Worm (Caenorhabditis elegans) whole organism, late embryonic: ENCODE data around the gene C26B9.2.

ENCODE experiments used
- C08G9.2 ChIP-seq: sonication (generic microtip); optimal IDR thresholded peaks from 2 replicates; lab custom pipeline; 2016; ENCODE audit warnings: mild to moderate bottlenecking, missing genetic modification characterization, moderate library complexity, missing compliant biosample characterization
- F13H6.1 ChIP-seq: sonication (generic microtip); optimal IDR thresholded peaks from 2 replicates; lab custom pipeline; 2016; ENCODE audit warnings: missing genetic modification characterization, missing compliant biosample characterization
- K02D7.2 ChIP-seq: sonication (generic microtip); optimal IDR thresholded peaks from 2 replicates; lab custom pipeline; 2017; ENCODE audit warnings: mild to moderate bottlenecking, missing genetic modification characterization, missing compliant biosample characterization
- K09A11.1 ChIP-seq: sonication (generic microtip); optimal IDR thresholded peaks from 2 replicates; lab custom pipeline; 2017; ENCODE audit warnings: antibody characterized with exemption, mild to moderate bottlenecking, missing genetic modification characterization, missing compliant biosample characterization; ENCODE audit not compliant: insufficient read depth
- T23F11.4 ChIP-seq: fragments of 200-800 bp; sonication (Bioruptor generic); optimal IDR thresholded peaks from 2 replicates; lab custom pipeline; 2018; ENCODE audit warnings: mild to moderate bottlenecking, missing genetic modification characterization, missing compliant biosample characterization
- Y22D7AL.16 ChIP-seq: sonication (generic microtip); optimal IDR thresholded peaks from 2 replicates; lab custom pipeline; 2016; ENCODE audit warnings: missing genetic modification characterization, missing compliant biosample characterization
- ahr-1 ChIP-seq: sonication (generic microtip); optimal IDR thresholded peaks from 2 replicates; lab custom pipeline; 2016; ENCODE audit warnings: missing genetic modification characterization, missing compliant biosample characterization
- ceh-14 ChIP-seq: sonication (generic microtip); optimal IDR thresholded peaks from 2 replicates; lab custom pipeline; 2016; ENCODE audit warnings: missing genotype, missing genetic modification characterization, missing compliant biosample characterization
- ceh-18 ChIP-seq: sonication (generic microtip); optimal IDR thresholded peaks from 2 replicates; lab custom pipeline; 2016; ENCODE audit warnings: missing genetic modification characterization, missing compliant biosample characterization
- ceh-2 ChIP-seq: sonication (generic microtip); optimal IDR thresholded peaks from 2 replicates; lab custom pipeline; 2016; ENCODE audit warnings: missing genotype, missing genetic modification characterization, missing compliant biosample characterization
- ceh-22 ChIP-seq: sonication (generic microtip); optimal IDR thresholded peaks from 2 replicates; lab custom pipeline; 2017; ENCODE audit warnings: missing biosample characterization, missing genetic modification characterization
- ceh-24 ChIP-seq: sonication (generic microtip); optimal IDR thresholded peaks from 2 replicates; lab custom pipeline; 2016; ENCODE audit warnings: mild to moderate bottlenecking, missing genetic modification characterization, missing compliant biosample characterization
- ceh-30 ChIP-seq: fragments of 150-350 bp; optimal IDR thresholded peaks from 2 replicates; lab custom pipeline; 2014; ENCODE audit warnings: missing biosample characterization, missing genetic modification characterization
- ceh-31 ChIP-seq: sonication (generic microtip); optimal IDR thresholded peaks from 2 replicates; lab custom pipeline; 2016; ENCODE audit warnings: missing genetic modification characterization, missing compliant biosample characterization
- ceh-34 ChIP-seq: sonication (generic microtip); optimal IDR thresholded peaks from 2 replicates; lab custom pipeline; 2016; ENCODE audit warnings: mild to moderate bottlenecking, missing genetic modification characterization, missing compliant biosample characterization
- ceh-48 ChIP-seq: sonication (generic microtip); optimal IDR thresholded peaks from 2 replicates; lab custom pipeline; 2016; ENCODE audit warnings: missing genetic modification characterization, inconsistent platforms, missing compliant biosample characterization
- ceh-6 ChIP-seq: fragments of 200-800 bp; sonication (Bioruptor generic); optimal IDR thresholded peaks from 2 replicates; lab custom pipeline; 2018; ENCODE audit warnings: mild to moderate bottlenecking, missing genetic modification characterization, missing compliant biosample characterization
- ceh-9 ChIP-seq: sonication (generic microtip); optimal IDR thresholded peaks from 2 replicates; lab custom pipeline; 2016; ENCODE audit warnings: mild to moderate bottlenecking, missing genetic modification characterization, inconsistent platforms, missing compliant biosample characterization
- che-1 ChIP-seq: sonication (generic microtip); optimal IDR thresholded peaks from 2 replicates; lab custom pipeline; 2016; ENCODE audit warnings: mild to moderate bottlenecking, missing genetic modification characterization, missing compliant biosample characterization
- dmd-4 ChIP-seq: sonication (generic microtip); optimal IDR thresholded peaks from 2 replicates; lab custom pipeline; 2016; ENCODE audit warnings: borderline replicate concordance, missing genetic modification characterization, missing compliant biosample characterization
- dve-1 ChIP-seq: sonication (generic microtip); optimal IDR thresholded peaks from 2 replicates; lab custom pipeline; 2017; ENCODE audit warnings: antibody characterized with exemption, mild to moderate bottlenecking, missing genetic modification characterization, missing compliant biosample characterization
- elt-2 ChIP-seq: sonication (generic microtip); optimal IDR thresholded peaks from 2 replicates; lab custom pipeline; 2016; ENCODE audit warnings: missing genetic modification reagents, missing genetic modification characterization, missing compliant biosample characterization
- elt-4 ChIP-seq: sonication (generic microtip); optimal IDR thresholded peaks from 2 replicates; lab custom pipeline; 2016; ENCODE audit warnings: missing genetic modification characterization, missing compliant biosample characterization
- ets-4 ChIP-seq: sonication (generic microtip); optimal IDR thresholded peaks from 2 replicates; lab custom pipeline; 2016; ENCODE audit warnings: missing genetic modification characterization, missing compliant biosample characterization
- eyg-1 ChIP-seq: sonication (generic microtip); optimal IDR thresholded peaks from 2 replicates; lab custom pipeline; 2016; ENCODE audit warnings: missing genotype, missing genetic modification characterization, missing compliant biosample characterization
- fkh-10 ChIP-seq: fragments of 150-350 bp; optimal IDR thresholded peaks from 2 replicates; lab custom pipeline; 2014; ENCODE audit warnings: missing biosample characterization, missing genetic modification reagents, missing genetic modification characterization
- gmeb-2 ChIP-seq: sonication (generic microtip); optimal IDR thresholded peaks from 2 replicates; lab custom pipeline; 2016; ENCODE audit warnings: missing genetic modification characterization, inconsistent platforms, missing compliant biosample characterization
- hlh-13 ChIP-seq: fragments of 200-800 bp; sonication (Bioruptor generic); optimal IDR thresholded peaks from 2 replicates; lab custom pipeline; 2018; ENCODE audit warnings: mild to moderate bottlenecking, missing genetic modification characterization, missing compliant biosample characterization
- hlh-15 ChIP-seq: sonication (generic microtip); optimal IDR thresholded peaks from 2 replicates; lab custom pipeline; 2016; ENCODE audit warnings: missing genetic modification characterization, missing compliant biosample characterization
- hlh-6 ChIP-seq: sonication (generic microtip); optimal IDR thresholded peaks from 2 replicates; lab custom pipeline; 2016; ENCODE audit warnings: missing genotype, missing genetic modification characterization, missing compliant biosample characterization
- hlh-8 ChIP-seq: sonication (generic microtip); optimal IDR thresholded peaks from 2 replicates; lab custom pipeline; 2016; ENCODE audit warnings: missing genotype, missing genetic modification characterization, missing compliant biosample characterization
- lim-6 ChIP-seq: sonication (generic microtip); optimal IDR thresholded peaks from 2 replicates; lab custom pipeline; 2016; ENCODE audit warnings: missing genetic modification characterization, missing compliant biosample characterization
- madf-2 ChIP-seq: sonication (generic microtip); optimal IDR thresholded peaks from 2 replicates; lab custom pipeline; 2017; ENCODE audit warnings: missing genetic modification characterization, missing compliant biosample characterization
- mec-3 ChIP-seq: sonication (generic microtip); optimal IDR thresholded peaks from 2 replicates; lab custom pipeline; 2016; ENCODE audit warnings: borderline replicate concordance, missing genetic modification characterization, missing compliant biosample characterization
- nfya-1 ChIP-seq: sonication (generic microtip); optimal IDR thresholded peaks from 2 replicates; lab custom pipeline; 2017; ENCODE audit warnings: missing genetic modification characterization, mild to moderate bottlenecking, missing compliant biosample characterization, antibody characterized with exemption, moderate library complexity
- nhr-232 ChIP-seq: sonication (generic microtip); optimal IDR thresholded peaks from 2 replicates; lab custom pipeline; 2016; ENCODE audit warnings: missing genetic modification characterization, missing compliant biosample characterization
- pag-3 ChIP-seq: sonication (generic microtip); optimal IDR thresholded peaks from 2 replicates; lab custom pipeline; 2016; ENCODE audit warnings: missing compliant biosample characterization, missing genetic modification characterization, borderline replicate concordance
- pat-9 ChIP-seq: fragments of 200-800 bp; sonication (Bioruptor generic); optimal IDR thresholded peaks from 2 replicates; lab custom pipeline; 2018; ENCODE audit warnings: mild to moderate bottlenecking, missing genetic modification characterization, moderate library complexity, missing compliant biosample characterization
- pqm-1 ChIP-seq: sonication (generic microtip); optimal IDR thresholded peaks from 2 replicates; lab custom pipeline; 2016; ENCODE audit warnings: missing genetic modification characterization, missing compliant biosample characterization
- pros-1 ChIP-seq: fragments of 150-350 bp; optimal IDR thresholded peaks from 2 replicates; lab custom pipeline; 2014; ENCODE audit warnings: missing biosample characterization, missing genetic modification reagents, missing genetic modification characterization
- ref-2 ChIP-seq: sonication (generic microtip); optimal IDR thresholded peaks from 2 replicates; lab custom pipeline; 2016; ENCODE audit warnings: missing genetic modification characterization, missing compliant biosample characterization
- rnt-1 ChIP-seq: sonication (generic microtip); optimal IDR thresholded peaks from 2 replicates; lab custom pipeline; 2016; ENCODE audit warnings: missing genetic modification characterization, missing compliant biosample characterization
- sox-4 ChIP-seq: sonication (generic microtip); optimal IDR thresholded peaks from 2 replicates; lab custom pipeline; 2017; ENCODE audit warnings: mild to moderate bottlenecking, missing genetic modification characterization, inconsistent platforms, missing compliant biosample characterization
- syd-9 ChIP-seq: sonication (generic microtip); optimal IDR thresholded peaks from 2 replicates; lab custom pipeline; 2016; ENCODE audit warnings: mild to moderate bottlenecking, missing genetic modification characterization, moderate library complexity, missing compliant biosample characterization
- ttx-3 ChIP-seq: sonication (generic microtip); optimal IDR thresholded peaks from 2 replicates; lab custom pipeline; 2016; ENCODE audit warnings: missing genetic modification reagents, missing genetic modification characterization, missing compliant biosample characterization
- unc-86 ChIP-seq: sonication (generic microtip); optimal IDR thresholded peaks from 2 replicates; lab custom pipeline; 2016; ENCODE audit warnings: missing genetic modification characterization, missing compliant biosample characterization
- zip-5 ChIP-seq: sonication (generic microtip); optimal IDR thresholded peaks from 2 replicates; lab custom pipeline; 2016; ENCODE audit warnings: missing genetic modification characterization, missing compliant biosample characterization

The C26B9.2 gene

ce11 chrX:5311174-5311573 lies 28.8 kb upstream of the C26B9.2 start:
- no peak for TF ChIP-seq C08G9.2
- no peak for TF ChIP-seq ceh-14 (tag; lab: Kevin White, UChicago)
- no peak for TF ChIP-seq F13H6.1 (tag; lab: Kevin White, UChicago)
- TF ChIP-seq hlh-6 (tag; lab: Kevin White, UChicago) = no peak
- no peak for TF ChIP-seq ceh-6 (GFP tag; lab: Kevin White, UChicago)
- TF ChIP-seq che-1 (tag; lab: Kevin White, UChicago) = no peak
- no peak for TF ChIP-seq ets-4 (tag; lab: Kevin White, UChicago)
- no peak for TF ChIP-seq lim-6 (tag; lab: Kevin White, UChicago)
- TF ChIP-seq pag-3 (tag; lab: Kevin White, UChicago) = no peak
- no peak for TF ChIP-seq syd-9 (tag; lab: Kevin White, UChicago)
- no peak for TF ChIP-seq ahr-1 (tag; lab: Kevin White, UChicago)
- no peak for TF ChIP-seq pros-1 (tag; lab: Kevin White, UChicago)
- TF ChIP-seq dmd-4 (tag; lab: Kevin White, UChicago) = no peak
- TF ChIP-seq ceh-9 (tag; lab: Kevin White, UChicago) = no peak
- TF ChIP-seq unc-86 (tag; lab: Kevin White, UChicago) = no peak
- TF ChIP-seq pat-9 (tag; lab: Kevin White, UChicago) = no peak
- TF ChIP-seq ceh-18 (tag; lab: Kevin White, UChicago) = no peak

ce11 chrX:5319214-5319838 lies 20.7 kb upstream of the C26B9.2 start:
- TF ChIP-seq nhr-232 (peak; percentile 70), pag-3 (tag; lab: Kevin White, UChicago) (no peak), ets-4 (tag; lab: Kevin White, UChicago) (no peak), lim-6 (tag; lab: Kevin White, UChicago) (peak; percentile 41), fkh-10 (GFP tag; lab: Kevin White, UChicago) (no peak), madf-2 (peak; percentile 57), pqm-1 (tag; lab: Kevin White, UChicago) (no peak), elt-2 (tag; lab: Kevin White, UChicago) (peak; percentile 68), ceh-2 (tag; lab: Kevin White, UChicago) (peak; percentile 54), eyg-1 (tag; lab: Kevin White, UChicago) (peak; percentile 11), dmd-4 (tag; lab: Kevin White, UChicago) (no peak), syd-9 (tag; lab: Kevin White, UChicago) (peak; percentile 35), hlh-15 (tag; lab: Kevin White, UChicago) (peak; percentile 41), che-1 (tag; lab: Kevin White, UChicago) (peak; percentile 77), ceh-24 (peak; percentile 39), ceh-31 (tag; lab: Kevin White, UChicago) (peak; percentile 60), hlh-8 (no peak), elt-4 (tag; lab: Kevin White, UChicago) (no peak), ceh-48 (tag; lab: Kevin White, UChicago) (peak; percentile 60), ceh-30 (peak; percentile 45), hlh-13 (GFP tag; lab: Kevin White, UChicago) (peak; percentile 75), pat-9 (tag; lab: Kevin White, UChicago) (peak; percentile 46), C08G9.2 (peak; percentile 30), mec-3 (tag; lab: Kevin White, UChicago) (no peak), K09A11.1 (tag; lab: Kevin White, UChicago) (peak; percentile 49), ceh-34 (tag; lab: Kevin White, UChicago) (peak; percentile 55), F13H6.1 (tag; lab: Kevin White, UChicago) (peak; percentile 58), ref-2 (peak; percentile 56), T23F11.4 (GFP tag; lab: Kevin White, UChicago) (peak; percentile 68), hlh-6 (tag; lab: Kevin White, UChicago) (peak; percentile 84), ceh-18 (tag; lab: Kevin White, UChicago) (peak; percentile 54), gmeb-2 (tag; lab: Kevin White, UChicago) (peak; percentile 70), ceh-14 (tag; lab: Kevin White, UChicago) (peak; percentile 63), rnt-1 (tag; lab: Kevin White, UChicago) (peak; percentile 32), Y22D7AL.16 (tag; lab: Kevin White, UChicago) (peak; percentile 69), dve-1 (tag; lab: Kevin White, UChicago) (peak; percentile 34), nfya-1 (tag; lab: Kevin White, UChicago) (peak; percentile 59), ceh-22 (tag; lab: Kevin White, UChicago) (no peak), ttx-3 (tag; lab: Kevin White, UChicago) (peak; percentile 61), zip-5 (tag; lab: Kevin White, UChicago) (peak; percentile 34), sox-4 (tag; lab: Kevin White, UChicago) (peak; percentile 67), K02D7.2 (peak; percentile 58)
